In genomic region chr3R:17604880-17605667, dm6 we compare ENCODE assay signal across 1 fruit fly cellular context.
TF ChIP-seq lines count a peak whose summit lies in the region.

No protein-coding gene starts in this region.

TF ChIP-seq in whole organism, embryonic, 481 proteins besides CTCF, POLR2A, EP300 and RAD21 (continued from another document):
- TF ChIP-seq Usf (GFP tag; optimal IDR thresholded peaks at IDR 0.05; lab: Kevin White, UChicago): no peak
- TF ChIP-seq caup (GFP tag; optimal IDR thresholded peaks at IDR 0.05; lab: Kevin White, UChicago; ENCODE audit: severe bottlenecking): no peak
- TF ChIP-seq CG12155 (GFP tag; optimal IDR thresholded peaks at IDR 0.05; lab: Kevin White, UChicago): no peak
- peak; percentile 35 for TF ChIP-seq CG15696 (tag; optimal IDR thresholded peaks at IDR 0.05; lab: Kevin White, UChicago)
- TF ChIP-seq so (GFP tag; IDR thresholded peaks at IDR 0.05; lab: Robert Waterston, UW): no peak
- no peak for TF ChIP-seq CG7357 (GFP tag; IDR thresholded peaks at IDR 0.05; lab: Robert Waterston, UW)
- no peak for TF ChIP-seq Six4 (GFP tag; optimal IDR thresholded peaks at IDR 0.05; lab: Kevin White, UChicago)
- TF ChIP-seq C15 (GFP tag; IDR thresholded peaks at IDR 0.05; lab: Robert Waterston, UW): no peak
- peak; percentile 6 for TF ChIP-seq CG30403 (GFP tag; optimal IDR thresholded peaks at IDR 0.05; lab: Kevin White, UChicago)
- no peak for TF ChIP-seq hbn (GFP tag; IDR thresholded peaks at IDR 0.05; lab: Robert Waterston, UW; ENCODE audit: partially characterized antibody)
- no peak for TF ChIP-seq exex (tag; optimal IDR thresholded peaks at IDR 0.05; lab: Kevin White, UChicago)
- no peak for TF ChIP-seq CG7372 (GFP tag; IDR thresholded peaks at IDR 0.05; lab: Robert Waterston, UW)
- TF ChIP-seq CG12219 (GFP tag; optimal IDR thresholded peaks at IDR 0.05; lab: Kevin White, UChicago): no peak
- no peak for TF ChIP-seq Opbp (GFP tag; IDR thresholded peaks at IDR 0.05; lab: Robert Waterston, UW; ENCODE audit: partially characterized antibody)
- TF ChIP-seq stwl (tag; optimal IDR thresholded peaks at IDR 0.05; lab: Kevin White, UChicago): no peak
- peak; percentile 52 for TF ChIP-seq twi (tag; optimal IDR thresholded peaks at IDR 0.05; lab: Kevin White, UChicago)
- TF ChIP-seq CG11093 (GFP tag; IDR thresholded peaks at IDR 0.05; lab: Robert Waterston, UW): 0 out of 3 replicates have a peak, but pooled peaks have one; percentile 18
- no peak for TF ChIP-seq fru (optimal IDR thresholded peaks at IDR 0.05; lab: Kevin White, UChicago)
- TF ChIP-seq Ssrp (tag; optimal IDR thresholded peaks at IDR 0.05; lab: Kevin White, UChicago): no peak
- no peak for TF ChIP-seq repo (GFP tag; optimal IDR thresholded peaks at IDR 0.05; lab: Kevin White, UChicago)
- peak; percentile 74 for TF ChIP-seq Blimp-1 (GFP tag; optimal IDR thresholded peaks at IDR 0.05; lab: Kevin White, UChicago)
- TF ChIP-seq CG6813 (GFP tag; optimal IDR thresholded peaks at IDR 0.05; lab: Kevin White, UChicago): no peak
- no peak for TF ChIP-seq CG11696 (GFP tag; IDR thresholded peaks at IDR 0.05; lab: Robert Waterston, UW)
- TF ChIP-seq slp2 (GFP tag; optimal IDR thresholded peaks at IDR 0.05; lab: Kevin White, UChicago): no peak
- TF ChIP-seq Sry-β (GFP tag; optimal IDR thresholded peaks at IDR 0.05; lab: Kevin White, UChicago): peak; percentile 94
- TF ChIP-seq tx (GFP tag; optimal IDR thresholded peaks at IDR 0.05; lab: Kevin White, UChicago): no peak
- TF ChIP-seq Awh (GFP tag; IDR thresholded peaks at IDR 0.05; lab: Robert Waterston, UW): 0 out of 2 replicates have a peak, but pooled peaks have one; percentile 15
- TF ChIP-seq Fer2 (tag; optimal IDR thresholded peaks at IDR 0.05; lab: Kevin White, UChicago): no peak
- no peak for TF ChIP-seq CG1024 (GFP tag; IDR thresholded peaks at IDR 0.05; lab: Robert Waterston, UW)
- TF ChIP-seq CG2116 (GFP tag; optimal IDR thresholded peaks at IDR 0.05; lab: Kevin White, UChicago): no peak
- TF ChIP-seq Meics (GFP tag; optimal IDR thresholded peaks at IDR 0.05; lab: Kevin White, UChicago): peak; percentile 56
- TF ChIP-seq CG14441 (GFP tag; IDR thresholded peaks at IDR 0.05; lab: Robert Waterston, UW): no peak
- no peak for TF ChIP-seq ro (GFP tag; IDR thresholded peaks at IDR 0.05; lab: Robert Waterston, UW)
- no peak for TF ChIP-seq CG10565 (GFP tag; optimal IDR thresholded peaks at IDR 0.05; lab: Kevin White, UChicago)
- TF ChIP-seq E2f1 (GFP tag; IDR thresholded peaks at IDR 0.05; lab: Robert Waterston, UW): no peak
- TF ChIP-seq bigmax (GFP tag; optimal IDR thresholded peaks at IDR 0.05; lab: Kevin White, UChicago): no peak
- no peak for TF ChIP-seq CG4617 (GFP tag; optimal IDR thresholded peaks at IDR 0.05; lab: Kevin White, UChicago; ENCODE audit: borderline replicate concordance)
- TF ChIP-seq CG32772 (GFP tag; IDR thresholded peaks at IDR 0.05; lab: Robert Waterston, UW): no peak
- no peak for TF ChIP-seq otp (GFP tag; IDR thresholded peaks at IDR 0.05; lab: Robert Waterston, UW)
- no peak for TF ChIP-seq en (GFP tag; optimal IDR thresholded peaks at IDR 0.05; lab: Kevin White, UChicago)
- TF ChIP-seq seq (GFP tag; IDR thresholded peaks at IDR 0.05; lab: Robert Waterston, UW): 0 out of 2 replicates have a peak, but pooled peaks have one; percentile 22
- no peak for TF ChIP-seq CG8944 (GFP tag; optimal IDR thresholded peaks at IDR 0.05; lab: Kevin White, UChicago)
- no peak for TF ChIP-seq CG17612 (GFP tag; IDR thresholded peaks at IDR 0.05; lab: Robert Waterston, UW)
- no peak for TF ChIP-seq fd102C (GFP tag; optimal IDR thresholded peaks at IDR 0.05; lab: Kevin White, UChicago)
- TF ChIP-seq CG30020 (tag; optimal IDR thresholded peaks at IDR 0.05; lab: Kevin White, UChicago): no peak
- TF ChIP-seq ATbp (GFP tag; optimal IDR thresholded peaks at IDR 0.05; lab: Kevin White, UChicago): no peak
- TF ChIP-seq stc (GFP tag; IDR thresholded peaks at IDR 0.05; lab: Robert Waterston, UW): no peak
- no peak for TF ChIP-seq Stat92E (GFP tag; optimal IDR thresholded peaks at IDR 0.05; lab: Kevin White, UChicago)
- no peak for TF ChIP-seq CG11723 (GFP tag; optimal IDR thresholded peaks at IDR 0.05; lab: Kevin White, UChicago)
- TF ChIP-seq sisA (GFP tag; IDR thresholded peaks at IDR 0.05; lab: Robert Waterston, UW): no peak
- no peak for TF ChIP-seq CG10274 (GFP tag; optimal IDR thresholded peaks at IDR 0.05; lab: Kevin White, UChicago)
- no peak for TF ChIP-seq pfk (GFP tag; optimal IDR thresholded peaks at IDR 0.05; lab: Kevin White, UChicago)
- TF ChIP-seq HmgZ (tag; optimal IDR thresholded peaks at IDR 0.05; lab: Kevin White, UChicago): no peak
- TF ChIP-seq emc (GFP tag; optimal IDR thresholded peaks at IDR 0.05; lab: Kevin White, UChicago): no peak
- no peak for TF ChIP-seq Hr3 (GFP tag; optimal IDR thresholded peaks at IDR 0.05; lab: Kevin White, UChicago)
- no peak for TF ChIP-seq CG9817 (tag; optimal IDR thresholded peaks at IDR 0.05; lab: Kevin White, UChicago)
- peak; percentile 30 for TF ChIP-seq CG10979 (tag; optimal IDR thresholded peaks at IDR 0.05; lab: Kevin White, UChicago)
- peak; percentile 50 for TF ChIP-seq Hmr (GFP tag; optimal IDR thresholded peaks at IDR 0.05; lab: Kevin White, UChicago)
- no peak for TF ChIP-seq Ravus (GFP tag; IDR thresholded peaks at IDR 0.05; lab: Robert Waterston, UW)
- no peak for TF ChIP-seq wdn (GFP tag; IDR thresholded peaks at IDR 0.05; lab: Robert Waterston, UW)
- no peak for TF ChIP-seq Sin3A (optimal IDR thresholded peaks at IDR 0.05; lab: Kevin White, UChicago)
- no peak for TF ChIP-seq cad (GFP tag; optimal IDR thresholded peaks at IDR 0.05; lab: Kevin White, UChicago)
- no peak for TF ChIP-seq CG10431 (GFP tag; optimal IDR thresholded peaks at IDR 0.05; lab: Kevin White, UChicago)
- TF ChIP-seq bowl (GFP tag; IDR thresholded peaks at IDR 0.05; lab: Robert Waterston, UW): no peak
- TF ChIP-seq CG9727 (GFP tag; optimal IDR thresholded peaks at IDR 0.05; lab: Kevin White, UChicago): peak; percentile 40
- TF ChIP-seq croc (GFP tag; conservative IDR thresholded peaks at IDR 0.05; lab: Robert Waterston, UW): no peak
- TF ChIP-seq ash1 (GFP tag; optimal IDR thresholded peaks at IDR 0.05; lab: Kevin White, UChicago): no peak
- no peak for TF ChIP-seq sr (GFP tag; IDR thresholded peaks at IDR 0.05; lab: Robert Waterston, UW)
- TF ChIP-seq HLHmδ (GFP tag; optimal IDR thresholded peaks at IDR 0.05; lab: Kevin White, UChicago): peak; percentile 75
- TF ChIP-seq gsb (GFP tag; IDR thresholded peaks at IDR 0.05; lab: Robert Waterston, UW): no peak
- no peak for TF ChIP-seq Doc2 (GFP tag; IDR thresholded peaks at IDR 0.05; lab: Robert Waterston, UW)
- no peak for TF ChIP-seq cas (GFP tag; IDR thresholded peaks at IDR 0.05; lab: Robert Waterston, UW)
- no peak for TF ChIP-seq dm (GFP tag; optimal IDR thresholded peaks at IDR 0.05; lab: Kevin White, UChicago)
- TF ChIP-seq ara (GFP tag; IDR thresholded peaks at IDR 0.05; lab: Robert Waterston, UW): no peak
- peak; percentile 34 for TF ChIP-seq CG7745 (tag; optimal IDR thresholded peaks at IDR 0.05; lab: Kevin White, UChicago)
- TF ChIP-seq CG1529 (GFP tag; optimal IDR thresholded peaks at IDR 0.05; lab: Kevin White, UChicago): no peak
- no peak for TF ChIP-seq CG7271 (tag; optimal IDR thresholded peaks at IDR 0.05; lab: Kevin White, UChicago)
- no peak for TF ChIP-seq psq (GFP tag; optimal IDR thresholded peaks at IDR 0.05; lab: Kevin White, UChicago)
- TF ChIP-seq Bgb (GFP tag; IDR thresholded peaks at IDR 0.05; lab: Robert Waterston, UW; ENCODE audit: partially characterized antibody): no peak
- no peak for TF ChIP-seq CG6854 (GFP tag; optimal IDR thresholded peaks at IDR 0.05; lab: Kevin White, UChicago)
- TF ChIP-seq Fer1 (GFP tag; optimal IDR thresholded peaks at IDR 0.05; lab: Kevin White, UChicago): peak; percentile 62
- no peak for TF ChIP-seq sim (GFP tag; IDR thresholded peaks at IDR 0.05; lab: Robert Waterston, UW)
- TF ChIP-seq CG14965 (GFP tag; optimal IDR thresholded peaks at IDR 0.05; lab: Kevin White, UChicago; ENCODE audit: borderline replicate concordance): no peak
- no peak for TF ChIP-seq HLH4C (GFP tag; IDR thresholded peaks at IDR 0.05; lab: Robert Waterston, UW; ENCODE audit: partially characterized antibody)
- no peak for TF ChIP-seq CG5245 (GFP tag; optimal IDR thresholded peaks at IDR 0.05; lab: Kevin White, UChicago)
- TF ChIP-seq CG7928 (GFP tag; optimal IDR thresholded peaks at IDR 0.05; lab: Kevin White, UChicago): no peak
- no peak for TF ChIP-seq pan (optimal IDR thresholded peaks at IDR 0.05; lab: Kevin White, UChicago)
- TF ChIP-seq pan (GFP tag; optimal IDR thresholded peaks at IDR 0.05 in 1 of 2, IDR thresholded peaks at IDR 0.05 in 1 of 2): no peak
- TF ChIP-seq D (optimal IDR thresholded peaks at IDR 0.05; lab: Kevin White, UChicago): no peak
- TF ChIP-seq D (GFP tag; optimal IDR thresholded peaks at IDR 0.05; lab: Kevin White, UChicago): no peak
- peak; percentile 84 for TF ChIP-seq pros (GFP tag; optimal IDR thresholded peaks at IDR 0.05; lab: Kevin White, UChicago)
- no peak for TF ChIP-seq gro (GFP tag; optimal IDR thresholded peaks at IDR 0.05; lab: Kevin White, UChicago)
- TF ChIP-seq prd (optimal IDR thresholded peaks at IDR 0.05; lab: Kevin White, UChicago): no peak
- TF ChIP-seq prd (GFP tag; IDR thresholded peaks at IDR 0.05; lab: Robert Waterston, UW): 0 out of 3 replicates have a peak, but pooled peaks have one; percentile 25
- no peak for TF ChIP-seq CG14710 (tag; optimal IDR thresholded peaks at IDR 0.05; lab: Kevin White, UChicago)
- TF ChIP-seq fu2 (GFP tag; optimal IDR thresholded peaks at IDR 0.05; lab: Kevin White, UChicago): no peak
- no peak for TF ChIP-seq fd3F (GFP tag; optimal IDR thresholded peaks at IDR 0.05; lab: Kevin White, UChicago)
- no peak for TF ChIP-seq CHES-1-like (GFP tag; optimal IDR thresholded peaks at IDR 0.05; lab: Kevin White, UChicago)
- TF ChIP-seq fd96Cb (tag; optimal IDR thresholded peaks at IDR 0.05; lab: Kevin White, UChicago): no peak
- no peak for TF ChIP-seq CG17802 (tag; optimal IDR thresholded peaks at IDR 0.05; lab: Kevin White, UChicago)
- no peak for TF ChIP-seq CG14667 (GFP tag; IDR thresholded peaks at IDR 0.05; lab: Robert Waterston, UW)
- TF ChIP-seq oc (tag; optimal IDR thresholded peaks at IDR 0.05; lab: Kevin White, UChicago): no peak
- peak; percentile 47 for TF ChIP-seq grau (tag; optimal IDR thresholded peaks at IDR 0.05; lab: Kevin White, UChicago)
- TF ChIP-seq unc-4 (GFP tag; IDR thresholded peaks at IDR 0.05; lab: Robert Waterston, UW; ENCODE audit: partially characterized antibody): peak; percentile 38; the same call in 1 of the 2 replicates
- no peak for TF ChIP-seq aop (GFP tag; IDR thresholded peaks at IDR 0.05; lab: Robert Waterston, UW)
- TF ChIP-seq dmrt11E (tag; optimal IDR thresholded peaks at IDR 0.05; lab: Kevin White, UChicago): peak; percentile 22
- TF ChIP-seq Pdp1 (GFP tag; optimal IDR thresholded peaks at IDR 0.05; lab: Kevin White, UChicago): no peak
- peak; percentile 98 for TF ChIP-seq CG15479 (GFP tag; optimal IDR thresholded peaks at IDR 0.05; lab: Kevin White, UChicago)
- TF ChIP-seq ems (GFP tag; optimal IDR thresholded peaks at IDR 0.05; lab: Kevin White, UChicago): no peak
- TF ChIP-seq CG10366 (GFP tag; IDR thresholded peaks at IDR 0.05; lab: Robert Waterston, UW): no peak
- no peak for TF ChIP-seq CG2199 (GFP tag; IDR thresholded peaks at IDR 0.05; lab: Robert Waterston, UW)
- no peak for TF ChIP-seq Taf1 (GFP tag; IDR thresholded peaks at IDR 0.05; lab: Robert Waterston, UW)
- peak; percentile 51 for TF ChIP-seq Nf-YC (tag; optimal IDR thresholded peaks at IDR 0.05; lab: Kevin White, UChicago)
- TF ChIP-seq sens-2 (GFP tag; IDR thresholded peaks at IDR 0.05; lab: Robert Waterston, UW): no peak
